Fruit fly (Drosophila melanogaster): ENCODE data around the gene CG13058.

Gene CG13058

dm6 chr3L:16333013-16333412 is 4.4 kb downstream of the CG13058 start, which contains the start of gene CG13056:
CG13056 (plus strand) TSS chr3L:16333313.
- no peak for TF ChIP-seq CG31365 (tag; optimal IDR thresholded peaks at IDR 0.05)
- no peak for TF ChIP-seq pnt (GFP tag; optimal IDR thresholded peaks at IDR 0.05)
- TF ChIP-seq pb (GFP tag; optimal IDR thresholded peaks at IDR 0.05) = no peak
- no peak for TF ChIP-seq CG7987 (GFP tag; optimal IDR thresholded peaks at IDR 0.05)
- TF ChIP-seq tap (tag; optimal IDR thresholded peaks at IDR 0.05) = no peak
- no peak for TF ChIP-seq prd (optimal IDR thresholded peaks at IDR 0.05)
- TF ChIP-seq prd (GFP tag; IDR thresholded peaks at IDR 0.05) = no peak
- no peak for TF ChIP-seq CG5953 (GFP tag; IDR thresholded peaks at IDR 0.05)
- no peak for TF ChIP-seq MTF-1 (GFP tag; optimal IDR thresholded peaks at IDR 0.05; ENCODE audit: borderline replicate concordance)
- TF ChIP-seq B-H2 (GFP tag; optimal IDR thresholded peaks at IDR 0.05) = no peak
- no peak for TF ChIP-seq kay (GFP tag; optimal IDR thresholded peaks at IDR 0.05)
- TF ChIP-seq CG12155 (GFP tag; optimal IDR thresholded peaks at IDR 0.05) = no peak
- no peak for TF ChIP-seq unc-4 (GFP tag; IDR thresholded peaks at IDR 0.05; ENCODE audit: partially characterized antibody)
- no peak for TF ChIP-seq her (GFP tag; optimal IDR thresholded peaks at IDR 0.05)
- TF ChIP-seq ems (GFP tag; optimal IDR thresholded peaks at IDR 0.05) = no peak
- TF ChIP-seq so (GFP tag; IDR thresholded peaks at IDR 0.05) = no peak
- TF ChIP-seq Ada2b (GFP tag; IDR thresholded peaks at IDR 0.05) = no peak

- TF ChIP-seq lola (GFP tag; optimal IDR thresholded peaks at IDR 0.05) (peak in 1 of 3 experiments; percentile 53), ci (GFP tag; IDR thresholded peaks at IDR 0.05) (peak; percentile 58; the same call in 1 of the 3 replicates), tgo (GFP tag; IDR thresholded peaks at IDR 0.05) (no peak), z (GFP tag; IDR thresholded peaks at IDR 0.05) (no peak), bowl (GFP tag; IDR thresholded peaks at IDR 0.05) (no peak), sens (GFP tag) (no peak), Med (GFP tag) (peak; percentile 75), CG3163 (GFP tag; optimal IDR thresholded peaks at IDR 0.05) (no peak), Gsc (GFP tag; IDR thresholded peaks at IDR 0.05) (no peak), bbx (GFP tag; IDR thresholded peaks at IDR 0.05; ENCODE audit: partially characterized antibody) (peak; percentile 38; the same call in 1 of the 2 replicates), CG10209 (GFP tag; optimal IDR thresholded peaks at IDR 0.05) (no peak), CG17829 (tag; optimal IDR thresholded peaks at IDR 0.05) (no peak), CG13287 (GFP tag; IDR thresholded peaks at IDR 0.05; ENCODE audit: partially characterized antibody) (peak; percentile 45; the same call in 1 of the 2 replicates), CG2875 (GFP tag; optimal IDR thresholded peaks at IDR 0.05) (no peak), E2f2 (GFP tag; IDR thresholded peaks at IDR 0.05) (peak; percentile 9; the same call in 1 of the 2 replicates), ind (GFP tag; optimal IDR thresholded peaks at IDR 0.05) (no peak), al (GFP tag; IDR thresholded peaks at IDR 0.05) (no peak), Sox100B (GFP tag; optimal IDR thresholded peaks at IDR 0.05) (no peak), CG14050 (GFP tag; IDR thresholded peaks at IDR 0.05) (no peak), ap (GFP tag; IDR thresholded peaks at IDR 0.05) (no peak), twi (tag; optimal IDR thresholded peaks at IDR 0.05) (no peak), vvl (GFP tag; IDR thresholded peaks at IDR 0.05) (peak; percentile 24; the same call in 1 of the 2 replicates), CG10321 (GFP tag; IDR thresholded peaks at IDR 0.05) (no peak), CG17612 (GFP tag; IDR thresholded peaks at IDR 0.05) (peak; percentile 35; the same call in 1 of the 2 replicates), nerfin-1 (tag; optimal IDR thresholded peaks at IDR 0.05) (no peak), az2 (GFP tag; optimal IDR thresholded peaks at IDR 0.05) (no peak), Neu2 (GFP tag; optimal IDR thresholded peaks at IDR 0.05; ENCODE audit: borderline replicate concordance) (no peak), CG8290 (GFP tag; optimal IDR thresholded peaks at IDR 0.05) (no peak), CG8290 (tag; optimal IDR thresholded peaks at IDR 0.05) (peak in 1 of 2 experiments; percentile 31), BEAF-32 (GFP tag; optimal IDR thresholded peaks at IDR 0.05) (no peak), Bgb (GFP tag; IDR thresholded peaks at IDR 0.05; ENCODE audit: partially characterized antibody) (peak; percentile 18; the same call in 1 of the 2 replicates), NC2α (GFP tag; optimal IDR thresholded peaks at IDR 0.05) (no peak), dimm (GFP tag; IDR thresholded peaks at IDR 0.05) (no peak), CG6813 (GFP tag; optimal IDR thresholded peaks at IDR 0.05) (no peak), ftz-f1 (GFP tag; optimal IDR thresholded peaks at IDR 0.05) (peak; percentile 44), kay (GFP tag; optimal IDR thresholded peaks at IDR 0.05) (no peak)
Measured at dm6 chr3L:16334876-16335275, 6.2 kb downstream of the CG13058 start.

Measured in whole organism, embryonic.